Worm (Caenorhabditis elegans) whole organism, late embryonic: ENCODE data around the gene C44B7.5.

ENCODE experiments used
- ceh-18 ChIP-seq: sonication (generic microtip); optimal IDR thresholded peaks from 2 replicates; lab custom pipeline; 2016; ENCODE audit warnings: missing genetic modification characterization, missing compliant biosample characterization
- fkh-6 ChIP-seq: sonication (generic microtip); optimal IDR thresholded peaks from 2 replicates; lab custom pipeline; 2016; ENCODE audit warnings: missing genetic modification characterization, missing compliant biosample characterization
- hlh-13 ChIP-seq: fragments of 200-800 bp; sonication (Bioruptor generic); optimal IDR thresholded peaks from 2 replicates; lab custom pipeline; 2018; ENCODE audit warnings: mild to moderate bottlenecking, missing genetic modification characterization, missing compliant biosample characterization
- nfya-1 ChIP-seq: sonication (generic microtip); optimal IDR thresholded peaks from 2 replicates; lab custom pipeline; 2017; ENCODE audit warnings: missing genetic modification characterization, mild to moderate bottlenecking, missing compliant biosample characterization, antibody characterized with exemption, moderate library complexity
- pax-1 ChIP-seq: fragments of 150-350 bp; optimal IDR thresholded peaks from 2 replicates; lab custom pipeline; 2014; ENCODE audit warnings: missing biosample characterization, missing genetic modification characterization
- tbx-2 ChIP-seq: sonication (generic microtip); optimal IDR thresholded peaks from 2 replicates; lab custom pipeline; 2016; ENCODE audit warnings: missing genetic modification characterization, missing compliant biosample characterization
- unc-86 ChIP-seq: sonication (generic microtip); optimal IDR thresholded peaks from 2 replicates; lab custom pipeline; 2016; ENCODE audit warnings: missing genetic modification characterization, missing compliant biosample characterization

DNA sequence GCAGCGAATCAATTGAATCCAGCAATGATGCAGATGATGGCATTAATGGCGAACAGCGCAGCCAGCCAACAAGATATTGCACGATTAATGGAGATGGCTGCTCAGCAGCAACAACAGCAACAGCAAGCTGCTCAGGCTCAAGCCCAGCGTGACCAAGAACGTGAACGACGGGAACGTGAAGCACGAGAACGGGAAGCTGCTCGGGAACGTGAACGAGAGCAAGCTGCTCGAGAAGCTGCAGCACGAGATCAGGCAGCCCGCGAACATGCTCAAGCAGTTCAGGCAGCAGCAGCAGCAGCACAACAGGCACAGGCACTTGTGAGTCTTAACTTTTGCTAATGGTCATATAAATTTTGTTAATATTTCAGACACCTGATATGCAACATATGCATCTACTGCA lies 25.7 kb downstream of the C44B7.5 start:
- TF ChIP-seq nfya-1 (tag; lab: Kevin White, UChicago) (no peak), tbx-2 (tag; lab: Kevin White, UChicago) (peak; percentile 29), pax-1 (tag; lab: Kevin White, UChicago) (no peak), fkh-6 (tag; lab: Kevin White, UChicago) (no peak), ceh-18 (tag; lab: Kevin White, UChicago) (no peak), unc-86 (tag; lab: Kevin White, UChicago) (no peak), hlh-13 (GFP tag; lab: Kevin White, UChicago) (no peak)
